Worm (Caenorhabditis elegans) whole organism, late embryonic: Measurements from ENCODE around the gene nhr-108.

Experiments
- C08G9.2 ChIP-seq: sonication (generic microtip); optimal IDR thresholded peaks from 2 replicates; lab custom pipeline; 2016; ENCODE audit warnings: mild to moderate bottlenecking, missing genetic modification characterization, moderate library complexity, missing compliant biosample characterization
- C38D4.7 ChIP-seq: fragments of 200-800 bp; sonication (Bioruptor generic); optimal IDR thresholded peaks from 2 replicates; lab custom pipeline; 2018; ENCODE audit warnings: mild to moderate bottlenecking, missing genetic modification characterization, moderate library complexity, missing compliant biosample characterization
- F13H6.1 ChIP-seq: sonication (generic microtip); optimal IDR thresholded peaks from 2 replicates; lab custom pipeline; 2016; ENCODE audit warnings: missing genetic modification characterization, missing compliant biosample characterization
- K02D7.2 ChIP-seq: sonication (generic microtip); optimal IDR thresholded peaks from 2 replicates; lab custom pipeline; 2017; ENCODE audit warnings: mild to moderate bottlenecking, missing genetic modification characterization, missing compliant biosample characterization
- T23F11.4 ChIP-seq: fragments of 200-800 bp; sonication (Bioruptor generic); optimal IDR thresholded peaks from 2 replicates; lab custom pipeline; 2018; ENCODE audit warnings: mild to moderate bottlenecking, missing genetic modification characterization, missing compliant biosample characterization
- Y22D7AL.16 ChIP-seq: sonication (generic microtip); optimal IDR thresholded peaks from 2 replicates; lab custom pipeline; 2016; ENCODE audit warnings: missing genetic modification characterization, missing compliant biosample characterization
- ceh-14 ChIP-seq: sonication (generic microtip); optimal IDR thresholded peaks from 2 replicates; lab custom pipeline; 2016; ENCODE audit warnings: missing genotype, missing genetic modification characterization, missing compliant biosample characterization
- ceh-19 ChIP-seq: fragments of 200-800 bp; sonication (Bioruptor generic); optimal IDR thresholded peaks from 2 replicates; lab custom pipeline; 2018; ENCODE audit warnings: mild to moderate bottlenecking, missing genetic modification characterization, missing compliant biosample characterization
- ceh-24 ChIP-seq: sonication (generic microtip); optimal IDR thresholded peaks from 2 replicates; lab custom pipeline; 2016; ENCODE audit warnings: mild to moderate bottlenecking, missing genetic modification characterization, missing compliant biosample characterization
- ceh-30 ChIP-seq: fragments of 150-350 bp; optimal IDR thresholded peaks from 2 replicates; lab custom pipeline; 2014; ENCODE audit warnings: missing biosample characterization, missing genetic modification characterization
- ceh-34 ChIP-seq: sonication (generic microtip); optimal IDR thresholded peaks from 2 replicates; lab custom pipeline; 2016; ENCODE audit warnings: mild to moderate bottlenecking, missing genetic modification characterization, missing compliant biosample characterization
- ceh-48 ChIP-seq: sonication (generic microtip); optimal IDR thresholded peaks from 2 replicates; lab custom pipeline; 2016; ENCODE audit warnings: missing genetic modification characterization, inconsistent platforms, missing compliant biosample characterization
- ceh-9 ChIP-seq: sonication (generic microtip); optimal IDR thresholded peaks from 2 replicates; lab custom pipeline; 2016; ENCODE audit warnings: mild to moderate bottlenecking, missing genetic modification characterization, inconsistent platforms, missing compliant biosample characterization
- dmd-4 ChIP-seq: sonication (generic microtip); optimal IDR thresholded peaks from 2 replicates; lab custom pipeline; 2016; ENCODE audit warnings: borderline replicate concordance, missing genetic modification characterization, missing compliant biosample characterization
- dve-1 ChIP-seq: sonication (generic microtip); optimal IDR thresholded peaks from 2 replicates; lab custom pipeline; 2017; ENCODE audit warnings: antibody characterized with exemption, mild to moderate bottlenecking, missing genetic modification characterization, missing compliant biosample characterization
- elt-2 ChIP-seq: sonication (generic microtip); optimal IDR thresholded peaks from 2 replicates; lab custom pipeline; 2016; ENCODE audit warnings: missing genetic modification reagents, missing genetic modification characterization, missing compliant biosample characterization
- ets-4 ChIP-seq: sonication (generic microtip); optimal IDR thresholded peaks from 2 replicates; lab custom pipeline; 2016; ENCODE audit warnings: missing genetic modification characterization, missing compliant biosample characterization
- fax-1 ChIP-seq: sonication (generic microtip); optimal IDR thresholded peaks from 2 replicates; lab custom pipeline; 2016; ENCODE audit warnings: missing genotype, missing genetic modification characterization, missing compliant biosample characterization
- fkh-10 ChIP-seq: fragments of 150-350 bp; optimal IDR thresholded peaks from 2 replicates; lab custom pipeline; 2014; ENCODE audit warnings: missing biosample characterization, missing genetic modification reagents, missing genetic modification characterization
- fkh-6 ChIP-seq: sonication (generic microtip); optimal IDR thresholded peaks from 2 replicates; lab custom pipeline; 2016; ENCODE audit warnings: missing genetic modification characterization, missing compliant biosample characterization
- gmeb-2 ChIP-seq: sonication (generic microtip); optimal IDR thresholded peaks from 2 replicates; lab custom pipeline; 2016; ENCODE audit warnings: missing genetic modification characterization, inconsistent platforms, missing compliant biosample characterization
- hlh-15 ChIP-seq: sonication (generic microtip); optimal IDR thresholded peaks from 2 replicates; lab custom pipeline; 2016; ENCODE audit warnings: missing genetic modification characterization, missing compliant biosample characterization
- nhr-11 ChIP-seq: fragments of 150-350 bp; optimal IDR thresholded peaks from 2 replicates; lab custom pipeline; 2014; ENCODE audit warnings: missing biosample characterization, missing genetic modification characterization
- odd-2 ChIP-seq: sonication (generic microtip); optimal IDR thresholded peaks from 2 replicates; lab custom pipeline; 2017; ENCODE audit warnings: antibody characterized with exemption, mild to moderate bottlenecking, missing genetic modification characterization, missing compliant biosample characterization
- pag-3 ChIP-seq: sonication (generic microtip); optimal IDR thresholded peaks from 2 replicates; lab custom pipeline; 2016; ENCODE audit warnings: missing compliant biosample characterization, missing genetic modification characterization, borderline replicate concordance
- pqm-1 ChIP-seq: sonication (generic microtip); optimal IDR thresholded peaks from 2 replicates; lab custom pipeline; 2016; ENCODE audit warnings: missing genetic modification characterization, missing compliant biosample characterization
- pros-1 ChIP-seq: fragments of 150-350 bp; optimal IDR thresholded peaks from 2 replicates; lab custom pipeline; 2014; ENCODE audit warnings: missing biosample characterization, missing genetic modification reagents, missing genetic modification characterization
- sdc-2 ChIP-seq: sonication (generic microtip); optimal IDR thresholded peaks from 2 replicates; lab custom pipeline; 2016; ENCODE audit warnings: missing genotype, missing genetic modification characterization, missing compliant biosample characterization
- sox-2 ChIP-seq: fragments of 200-800 bp; sonication (Bioruptor generic); IDR thresholded peaks from 2 replicates; pipeline ENCODE4 v1.3.6; 2022; ENCODE audit warnings: missing genetic modification reagents, missing genetic modification characterization, missing compliant biosample characterization
- syd-9 ChIP-seq: sonication (generic microtip); optimal IDR thresholded peaks from 2 replicates; lab custom pipeline; 2016; ENCODE audit warnings: mild to moderate bottlenecking, missing genetic modification characterization, moderate library complexity, missing compliant biosample characterization
- unc-3 ChIP-seq, 2 experiments: fragments of 200-800 bp in 1 of 2; sonication (Bioruptor generic) in 1 of 2; sonication (generic microtip) in 1 of 2; conservative IDR thresholded peaks in 1 of 2; optimal IDR thresholded peaks in 1 of 2; 2 replicates each; pipeline versions ENCODE4 v1.3.6 to Lab custom; 2016 to 2022; ENCODE audit warnings: missing compliant biosample characterization in 2 of 2, missing genetic modification characterization in 2 of 2, missing genetic modification reagents in 1 of 2
- unc-86 ChIP-seq: sonication (generic microtip); optimal IDR thresholded peaks from 2 replicates; lab custom pipeline; 2016; ENCODE audit warnings: missing genetic modification characterization, missing compliant biosample characterization
- zip-5 ChIP-seq: sonication (generic microtip); optimal IDR thresholded peaks from 2 replicates; lab custom pipeline; 2016; ENCODE audit warnings: missing genetic modification characterization, missing compliant biosample characterization

nhr-108 gene

DNA sequence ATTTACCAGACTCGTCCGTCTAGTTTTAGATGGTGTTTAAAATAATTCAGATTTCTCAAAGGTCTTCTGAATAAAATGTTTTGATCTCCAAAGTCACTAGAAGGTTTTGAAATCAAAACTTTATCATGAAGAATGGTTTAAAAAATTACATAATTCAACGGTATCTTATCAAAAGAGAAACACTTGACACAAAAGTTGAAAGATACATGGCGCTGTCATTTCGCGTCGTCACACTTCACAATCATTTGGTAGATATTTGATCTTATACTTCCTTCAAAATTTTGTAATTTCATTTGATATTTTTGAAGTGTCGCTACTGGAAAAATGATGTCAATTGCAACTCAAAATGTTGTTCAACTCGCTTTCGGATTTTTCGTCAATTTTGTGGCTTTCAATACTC lies 32.8 kb upstream of the nhr-108 start, which contains the start of gene F36G9.3 (continued):
- TF ChIP-seq dve-1 (tag; lab: Kevin White, UChicago), result no peak

DNA sequence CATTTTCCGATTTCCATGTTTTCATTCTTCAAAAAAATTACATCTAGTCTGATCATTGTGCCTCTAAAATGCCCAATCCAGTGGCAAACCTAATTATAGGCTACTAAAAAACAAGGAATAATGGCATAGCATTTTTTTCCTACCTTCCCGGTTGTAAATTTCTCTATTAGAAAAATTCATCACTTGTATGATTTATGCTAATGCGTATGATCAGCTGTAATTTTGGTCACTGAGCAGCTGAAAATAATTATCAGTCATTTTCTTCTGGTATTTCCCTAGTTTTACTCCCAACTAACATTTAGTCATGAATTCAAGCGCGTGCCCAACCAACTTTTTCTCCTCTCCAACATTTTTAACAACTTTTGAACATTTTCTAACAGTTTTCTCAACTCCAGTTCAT lies 31.2 kb upstream of the nhr-108 start, which contains the start of gene srh-186:
TSS of gene srh-186 (plus strand) at position 301 of the 400 bp plus-strand sequence.
- TF ChIP-seq nhr-11 (tag; lab: Kevin White, UChicago) (no peak), C38D4.7 (no peak), elt-2 (tag; lab: Kevin White, UChicago) (no peak), C08G9.2 (no peak), sox-2 (GFP tag; lab: Robert Waterston, UW) (no peak), ceh-24 (tag; lab: Kevin White, UChicago) (no peak), fax-1 (no peak), pros-1 (tag; lab: Kevin White, UChicago) (no peak), odd-2 (no peak), Y22D7AL.16 (tag; lab: Kevin White, UChicago) (no peak), pqm-1 (tag; lab: Kevin White, UChicago) (no peak), zip-5 (tag; lab: Kevin White, UChicago) (no peak), syd-9 (no peak), ceh-19 (GFP tag; lab: Kevin White, UChicago) (no peak), K02D7.2 (tag; lab: Kevin White, UChicago) (no peak), F13H6.1 (no peak), hlh-15 (no peak)

DNA sequence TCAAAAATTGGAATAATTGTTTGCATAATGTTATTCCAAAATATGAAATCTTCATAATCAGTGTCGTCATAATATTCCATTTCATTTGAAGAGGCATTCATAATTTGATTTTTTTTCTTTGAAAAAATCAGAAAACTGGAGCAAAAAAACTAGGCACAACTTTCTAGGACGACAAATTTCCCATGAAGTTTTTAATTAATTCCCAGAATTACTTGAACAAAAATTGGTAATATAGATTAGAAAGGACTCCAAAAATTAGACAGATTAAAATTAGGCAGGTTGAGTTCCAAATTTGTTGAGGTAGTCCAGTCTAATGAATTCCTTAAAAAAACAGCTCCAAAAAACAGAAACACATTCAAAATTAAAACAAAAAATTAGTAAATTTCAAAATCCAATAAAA lies 30.7 kb upstream of the nhr-108 start, which contains the start of gene srw-57:
TSS of gene srw-57 (minus strand) at position 101 of the 400 bp plus-strand sequence.
- no peak for TF ChIP-seq ceh-34 (tag; lab: Kevin White, UChicago)
- no peak for TF ChIP-seq nhr-11 (tag; lab: Kevin White, UChicago)
- TF ChIP-seq dmd-4 (tag; lab: Kevin White, UChicago), result no peak
- TF ChIP-seq ceh-9 (tag; lab: Kevin White, UChicago), result no peak

DNA sequence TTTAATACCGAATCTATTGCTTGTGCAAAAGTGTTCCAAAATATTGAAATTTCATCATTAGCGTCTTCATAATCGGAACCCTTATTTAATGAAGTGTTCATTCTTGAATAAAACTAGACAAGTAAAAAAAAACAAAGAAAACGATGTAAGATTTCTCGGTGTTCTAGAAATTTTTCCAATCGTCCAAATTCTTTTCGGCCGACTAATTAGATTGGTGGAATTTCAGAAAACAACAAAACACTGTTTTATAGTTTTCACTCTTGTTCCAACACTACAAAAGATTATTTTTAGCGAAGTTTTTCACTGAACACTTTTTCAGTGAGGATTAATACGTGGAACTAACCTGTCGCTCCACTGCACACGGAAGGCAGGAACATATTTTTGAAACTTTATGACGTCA lies 28.5 kb upstream of the nhr-108 start, which contains the start of gene srw-56:
TSS of gene srw-56 (minus strand) at position 101 of the 400 bp plus-strand sequence.
- TF ChIP-seq fkh-6 (tag; lab: Kevin White, UChicago), result no peak
- no peak for TF ChIP-seq ets-4 (tag; lab: Kevin White, UChicago)
- TF ChIP-seq gmeb-2 (tag; lab: Kevin White, UChicago), result no peak
- no peak for TF ChIP-seq Y22D7AL.16 (tag; lab: Kevin White, UChicago)
- no peak for TF ChIP-seq ceh-14 (tag; lab: Kevin White, UChicago)
- no peak for TF ChIP-seq unc-3 (GFP tag; conservative IDR thresholded peaks at IDR 0.05; lab: Robert Waterston, UW)
- TF ChIP-seq unc-3 (tag; optimal IDR thresholded peaks at IDR 0.05; lab: Kevin White, UChicago), result no peak
- no peak for TF ChIP-seq fkh-10 (GFP tag; lab: Kevin White, UChicago)
- TF ChIP-seq unc-86 (tag; lab: Kevin White, UChicago), result no peak
- no peak for TF ChIP-seq sdc-2 (tag; lab: Kevin White, UChicago)
- no peak for TF ChIP-seq T23F11.4 (GFP tag; lab: Kevin White, UChicago)

DNA sequence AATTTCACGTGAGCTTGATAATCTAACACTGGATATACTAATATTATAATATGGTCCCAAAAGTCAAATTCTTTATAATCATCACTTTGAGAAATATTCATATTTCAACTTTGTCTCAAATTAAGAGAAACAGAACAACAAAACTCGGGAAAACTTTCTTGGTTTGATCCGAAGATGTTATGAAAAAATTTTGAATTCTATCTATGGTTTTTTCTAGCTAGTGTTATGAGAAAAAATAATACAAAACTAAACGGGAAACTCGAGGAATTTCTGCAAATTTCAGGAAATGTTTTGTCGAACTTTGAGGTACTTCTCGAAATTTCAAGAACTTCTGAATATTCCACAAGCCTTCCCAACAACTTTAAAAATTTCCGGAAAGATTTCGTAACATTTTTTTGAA lies 26.6 kb upstream of the nhr-108 start, which contains the start of gene srw-59:
TSS of gene srw-59 (minus strand) at position 101 of the 400 bp plus-strand sequence.
- TF ChIP-seq pag-3 (no peak), ceh-48 (tag; lab: Kevin White, UChicago) (no peak), elt-2 (tag; lab: Kevin White, UChicago) (no peak), ceh-30 (no peak), dmd-4 (tag; lab: Kevin White, UChicago) (no peak), ceh-14 (tag; lab: Kevin White, UChicago) (no peak), K02D7.2 (tag; lab: Kevin White, UChicago) (no peak), ceh-19 (GFP tag; lab: Kevin White, UChicago) (no peak)
